Worm (Caenorhabditis elegans): ENCODE results near the gene ntl-3.

Gene ntl-3

ce11 chrIII:11817865-11818264, 28.4 kb downstream of the ntl-3 start:
- TF ChIP-seq snpc-4 (tag; optimal IDR thresholded peaks at IDR 0.05) (peak; percentile 90), nhr-71 (tag; optimal IDR thresholded peaks at IDR 0.05) (peak; percentile 15), sox-4 (tag; optimal IDR thresholded peaks at IDR 0.05) (no peak)

- TF ChIP-seq dsc-1 (tag; optimal IDR thresholded peaks at IDR 0.05) (no peak), pag-3 (tag; optimal IDR thresholded peaks at IDR 0.05; ENCODE audit: borderline replicate concordance, insufficient read depth) (peak; percentile 47), nhr-85 (tag) (peak; percentile 53)
Observed at ce11 chrIII:11816523-11817003, 29.7 kb downstream of the ntl-3 start, which contains the start of gene C18D11.1. TSS of gene C18D11.1 (plus strand) at chrIII:11816573.

- TF ChIP-seq efl-1 (optimal IDR thresholded peaks at IDR 0.05) = no peak
- no peak for TF ChIP-seq efl-1 (GFP tag; optimal IDR thresholded peaks at IDR 0.05 in 1 of 2)
- no peak for TF ChIP-seq lir-3 (tag; optimal IDR thresholded peaks at IDR 0.05; ENCODE audit: poor library complexity)
- TF ChIP-seq unc-86 (tag; optimal IDR thresholded peaks at IDR 0.05) = no peak
- TF ChIP-seq tbx-2 (tag; optimal IDR thresholded peaks at IDR 0.05) = no peak
- TF ChIP-seq irx-1 (tag; optimal IDR thresholded peaks at IDR 0.05) = no peak
- TF ChIP-seq egl-27 (tag; optimal IDR thresholded peaks at IDR 0.05) = no peak
- TF ChIP-seq nhr-76 (tag; optimal IDR thresholded peaks at IDR 0.05) = no peak
- no peak for TF ChIP-seq ceh-82 (tag; optimal IDR thresholded peaks at IDR 0.05)
- TF ChIP-seq nhr-20 (tag; optimal IDR thresholded peaks at IDR 0.05) = peak; percentile 29
- TF ChIP-seq pax-3 (tag; optimal IDR thresholded peaks at IDR 0.05) = no peak
- TF ChIP-seq mab-9 (GFP tag; IDR thresholded peaks at IDR 0.05) = no peak
- no peak for TF ChIP-seq lin-13 (GFP tag; optimal IDR thresholded peaks at IDR 0.05)
- TF ChIP-seq unc-62 (GFP tag; optimal IDR thresholded peaks at IDR 0.05) = no peak
- TF ChIP-seq alr-1 (tag; optimal IDR thresholded peaks at IDR 0.05; ENCODE audit: borderline replicate concordance) = no peak
- TF ChIP-seq ces-1 (GFP tag; optimal IDR thresholded peaks at IDR 0.05) = no peak
- no peak for TF ChIP-seq sptf-1 (tag; optimal IDR thresholded peaks at IDR 0.05)
- no peak for TF ChIP-seq nhr-11 (tag; optimal IDR thresholded peaks at IDR 0.05)
- TF ChIP-seq nhr-47 (tag; optimal IDR thresholded peaks at IDR 0.05) = no peak
- TF ChIP-seq ama-1 (optimal IDR thresholded peaks at IDR 0.05) = no peak
- TF ChIP-seq C16A3.4 (tag; optimal IDR thresholded peaks at IDR 0.05) = no peak
- TF ChIP-seq mef-2 (tag; optimal IDR thresholded peaks at IDR 0.05) = no peak
- peak; percentile 44 for TF ChIP-seq nhr-85 (tag)
- no peak for TF ChIP-seq pqm-1 (tag; optimal IDR thresholded peaks at IDR 0.05)
- no peak for TF ChIP-seq nhr-90 (tag; optimal IDR thresholded peaks at IDR 0.05; ENCODE audit: poor library complexity)
- TF ChIP-seq nhr-28 (tag; optimal IDR thresholded peaks at IDR 0.05) = no peak
- TF ChIP-seq lin-35 (GFP tag; optimal IDR thresholded peaks at IDR 0.05) = no peak
- no peak for TF ChIP-seq pag-3 (tag; optimal IDR thresholded peaks at IDR 0.05; ENCODE audit: borderline replicate concordance, insufficient read depth)
- TF ChIP-seq tlp-1 (tag; optimal IDR thresholded peaks at IDR 0.05) = no peak
- no peak for TF ChIP-seq unc-98 (GFP tag; IDR thresholded peaks at IDR 0.05)
- peak; percentile 34 for TF ChIP-seq mep-1 (tag; optimal IDR thresholded peaks at IDR 0.05)
- TF ChIP-seq zip-4 (GFP tag; optimal IDR thresholded peaks at IDR 0.05) = no peak
- no peak for TF ChIP-seq fkh-4 (tag; optimal IDR thresholded peaks at IDR 0.05; ENCODE audit: borderline replicate concordance)
- no peak for TF ChIP-seq dpl-1 (GFP tag; optimal IDR thresholded peaks at IDR 0.05)
- no peak for TF ChIP-seq jun-1 (tag; optimal IDR thresholded peaks at IDR 0.05)
- no peak for TF ChIP-seq lsy-2 (tag; optimal IDR thresholded peaks at IDR 0.05)
- TF ChIP-seq C34B4.2 (tag; optimal IDR thresholded peaks at IDR 0.05) = no peak
- TF ChIP-seq nhr-12 (tag; optimal IDR thresholded peaks at IDR 0.05) = no peak
- no peak for TF ChIP-seq ceh-90 (tag; optimal IDR thresholded peaks at IDR 0.05)
- TF ChIP-seq blmp-1 (tag; optimal IDR thresholded peaks at IDR 0.05) = peak; percentile 86
- TF ChIP-seq mdl-1 (tag; optimal IDR thresholded peaks at IDR 0.05) = no peak
- TF ChIP-seq unc-130 (tag; optimal IDR thresholded peaks at IDR 0.05) = no peak
- no peak for TF ChIP-seq unc-30 (tag; optimal IDR thresholded peaks at IDR 0.05)
- no peak for TF ChIP-seq rnt-1 (tag; optimal IDR thresholded peaks at IDR 0.05)
- TF ChIP-seq ceh-88 (GFP tag; IDR thresholded peaks at IDR 0.05) = no peak
- no peak for TF ChIP-seq ztf-11 (tag; optimal IDR thresholded peaks at IDR 0.05)
- no peak for TF ChIP-seq nhr-71 (tag; optimal IDR thresholded peaks at IDR 0.05)
Observed at ce11 chrIII:11814653-11815052, 31.6 kb downstream of the ntl-3 start.

All from whole organism, L1 larva.